Worm (Caenorhabditis elegans) whole organism, L3 larva: Measurements from ENCODE around the gene cyp-35C1.

Experiments used
- R02D3.7 ChIP-seq: fragments of 150-350 bp; optimal IDR thresholded peaks from 2 replicates; lab custom pipeline; 2014; ENCODE audit warnings: missing biosample characterization, missing genetic modification characterization
- ama-1 ChIP-seq: fragments of 150-350 bp; optimal IDR thresholded peaks from 2 replicates; lab custom pipeline; 2018
- elt-2 ChIP-seq: sonication (generic microtip); optimal IDR thresholded peaks from 2 replicates; lab custom pipeline; 2016; ENCODE audit warnings: missing genetic modification reagents, mild to moderate bottlenecking, missing genetic modification characterization, missing compliant biosample characterization
- fos-1 ChIP-seq: fragments of 150-350 bp; optimal IDR thresholded peaks from 2 replicates; lab custom pipeline; 2014; ENCODE audit warnings: missing biosample characterization, missing genetic modification characterization
- lin-39 ChIP-seq: fragments of 150-350 bp; optimal IDR thresholded peaks from 2 replicates; lab custom pipeline; 2018; ENCODE audit warnings: missing biosample characterization, missing genetic modification reagents, missing genetic modification characterization
- nfya-1 ChIP-seq: sonication (generic microtip); optimal IDR thresholded peaks from 2 replicates; lab custom pipeline; 2017; ENCODE audit warnings: missing genetic modification characterization, mild to moderate bottlenecking, missing compliant biosample characterization, antibody characterized with exemption, moderate library complexity; ENCODE audit not compliant: insufficient read depth
- nhr-11 ChIP-seq: fragments of 150-350 bp; optimal IDR thresholded peaks from 2 replicates; lab custom pipeline; 2014; ENCODE audit warnings: missing biosample characterization, missing genetic modification characterization
- nhr-237 ChIP-seq: fragments of 150-350 bp; optimal IDR thresholded peaks from 2 replicates; lab custom pipeline; 2014; ENCODE audit warnings: missing biosample characterization, missing genetic modification characterization
- nhr-77 ChIP-seq: fragments of 150-350 bp; optimal IDR thresholded peaks from 2 replicates; lab custom pipeline; 2014; ENCODE audit warnings: missing biosample characterization, missing genetic modification characterization
- pha-4 ChIP-seq: fragments of 150-350 bp; optimal IDR thresholded peaks from 2 replicates; lab custom pipeline; 2014; ENCODE audit warnings: missing biosample characterization, missing genetic modification reagents, missing genetic modification characterization
- skn-1 ChIP-seq: fragments of 150-350 bp; optimal IDR thresholded peaks from 2 replicates; lab custom pipeline; 2014; ENCODE audit warnings: missing biosample characterization, missing genetic modification characterization
- snpc-4 ChIP-seq: fragments of 150-350 bp; optimal IDR thresholded peaks from 2 replicates; lab custom pipeline; 2014; ENCODE audit warnings: missing biosample characterization, missing genetic modification characterization
- unc-39 ChIP-seq: sonication (generic microtip); optimal IDR thresholded peaks from 4 replicates; lab custom pipeline; 2017; ENCODE audit warnings: missing biosample characterization, missing genetic modification characterization
- ztf-4 ChIP-seq: fragments of 150-350 bp; optimal IDR thresholded peaks from 2 replicates; lab custom pipeline; 2014; ENCODE audit warnings: missing biosample characterization, missing genetic modification characterization

- TF ChIP-seq unc-39 (tag; lab: Kevin White, UChicago) = no peak
- no peak for TF ChIP-seq nhr-77 (tag; lab: Kevin White, UChicago)
- no peak for TF ChIP-seq pha-4 (tag; lab: Kevin White, UChicago)
- TF ChIP-seq ama-1 = no peak
- TF ChIP-seq R02D3.7 = no peak
- TF ChIP-seq fos-1 (tag; lab: Kevin White, UChicago) = no peak
- no peak for TF ChIP-seq lin-39 (tag; lab: Kevin White, UChicago)
- TF ChIP-seq elt-2 = no peak
- no peak for TF ChIP-seq skn-1 (tag; lab: Kevin White, UChicago)
- no peak for TF ChIP-seq ztf-4 (tag; lab: Kevin White, UChicago)
- TF ChIP-seq nhr-237 (tag; lab: Kevin White, UChicago) = no peak
- no peak for TF ChIP-seq nfya-1 (tag; lab: Kevin White, UChicago)
- no peak for TF ChIP-seq nhr-11 (tag; lab: Kevin White, UChicago)
- no peak for TF ChIP-seq snpc-4 (tag; lab: Kevin White, UChicago)
These were observed 31.2 kb upstream of the cyp-35C1 start, which contains the start of gene srxa-13 for ce11 chrV:13929503-13929902.
